Fruit fly (Drosophila melanogaster): ENCODE results near the gene mRpL45.
A peak's percentile ranks its signal among the peaks of the same experiment; 100 is the strongest.

mRpL45 gene

dm6 chr3R:22589311-22589710 lies 29.0 kb upstream of the mRpL45 start (continued):
- TF ChIP-seq exex (tag; optimal IDR thresholded peaks at IDR 0.05) (no peak), fd96Cb (tag; optimal IDR thresholded peaks at IDR 0.05) (peak; percentile 59), CG9932 (GFP tag; IDR thresholded peaks at IDR 0.05) (no peak), CG12744 (GFP tag; optimal IDR thresholded peaks at IDR 0.05) (no peak), wor (GFP tag; IDR thresholded peaks at IDR 0.05) (no peak), Camta (GFP tag; optimal IDR thresholded peaks at IDR 0.05) (no peak), gt (GFP tag; IDR thresholded peaks at IDR 0.05) (no peak), CG6813 (GFP tag; optimal IDR thresholded peaks at IDR 0.05) (peak; percentile 72), nau (GFP tag; optimal IDR thresholded peaks at IDR 0.05) (peak; percentile 69), CG1529 (GFP tag; optimal IDR thresholded peaks at IDR 0.05) (peak; percentile 65), CG15269 (tag; optimal IDR thresholded peaks at IDR 0.05) (no peak), Dad (GFP tag; optimal IDR thresholded peaks at IDR 0.05) (no peak), lov (optimal IDR thresholded peaks at IDR 0.05) (no peak), lov (GFP tag; IDR thresholded peaks at IDR 0.05) (0 out of 3 replicates have a peak, but pooled peaks have one; percentile 47), pzg (GFP tag; optimal IDR thresholded peaks at IDR 0.05) (no peak), cad (GFP tag; optimal IDR thresholded peaks at IDR 0.05) (no peak), Blimp-1 (GFP tag; optimal IDR thresholded peaks at IDR 0.05) (peak; percentile 69), corto (GFP tag; optimal IDR thresholded peaks at IDR 0.05) (no peak), CG13287 (GFP tag; IDR thresholded peaks at IDR 0.05; ENCODE audit: partially characterized antibody) (no peak), Hand (GFP tag; optimal IDR thresholded peaks at IDR 0.05) (no peak), BEAF-32 (GFP tag; optimal IDR thresholded peaks at IDR 0.05) (no peak), pros (GFP tag; optimal IDR thresholded peaks at IDR 0.05) (no peak), CG17829 (tag; optimal IDR thresholded peaks at IDR 0.05) (no peak), CG1832 (GFP tag; optimal IDR thresholded peaks at IDR 0.05) (no peak), CG12104 (GFP tag; optimal IDR thresholded peaks at IDR 0.05) (peak; percentile 41), tll (GFP tag; optimal IDR thresholded peaks at IDR 0.05) (no peak), rib (GFP tag; IDR thresholded peaks at IDR 0.05) (no peak), CG7928 (GFP tag; optimal IDR thresholded peaks at IDR 0.05) (no peak), Sry-δ (GFP tag; optimal IDR thresholded peaks at IDR 0.05) (no peak), CG34376 (GFP tag; optimal IDR thresholded peaks at IDR 0.05) (no peak), Atf-2 (GFP tag; optimal IDR thresholded peaks at IDR 0.05) (no peak), hbn (GFP tag; IDR thresholded peaks at IDR 0.05; ENCODE audit: partially characterized antibody) (no peak), MBD-R2 (GFP tag; IDR thresholded peaks at IDR 0.05) (no peak), CG13894 (tag; optimal IDR thresholded peaks at IDR 0.05) (no peak), Bteb2 (GFP tag; optimal IDR thresholded peaks at IDR 0.05) (no peak), CG17385 (GFP tag; optimal IDR thresholded peaks at IDR 0.05) (no peak), H15 (GFP tag; IDR thresholded peaks at IDR 0.05) (no peak), CG3163 (GFP tag; optimal IDR thresholded peaks at IDR 0.05) (no peak), Abd-B (GFP tag; optimal IDR thresholded peaks at IDR 0.05) (no peak), Ets97D (GFP tag; optimal IDR thresholded peaks at IDR 0.05) (no peak), CG8944 (GFP tag; optimal IDR thresholded peaks at IDR 0.05) (no peak), CG6854 (GFP tag; optimal IDR thresholded peaks at IDR 0.05) (no peak), zfh2 (GFP tag; optimal IDR thresholded peaks at IDR 0.05) (no peak), dati (GFP tag; IDR thresholded peaks at IDR 0.05) (no peak), Hey (tag; optimal IDR thresholded peaks at IDR 0.05) (no peak), CG15011 (GFP tag; optimal IDR thresholded peaks at IDR 0.05) (peak; percentile 25), az2 (GFP tag; optimal IDR thresholded peaks at IDR 0.05) (no peak), CG11247 (GFP tag; IDR thresholded peaks at IDR 0.05) (0 out of 2 replicates have a peak, but pooled peaks have one; percentile 24), oc (tag; optimal IDR thresholded peaks at IDR 0.05) (peak; percentile 48), Ada2b (GFP tag; IDR thresholded peaks at IDR 0.05) (no peak), ranshi (GFP tag; IDR thresholded peaks at IDR 0.05) (no peak)
